Fruit fly (Drosophila melanogaster): ENCODE results near the gene alphaTub85E.

Gene alphaTub85E

DNA sequence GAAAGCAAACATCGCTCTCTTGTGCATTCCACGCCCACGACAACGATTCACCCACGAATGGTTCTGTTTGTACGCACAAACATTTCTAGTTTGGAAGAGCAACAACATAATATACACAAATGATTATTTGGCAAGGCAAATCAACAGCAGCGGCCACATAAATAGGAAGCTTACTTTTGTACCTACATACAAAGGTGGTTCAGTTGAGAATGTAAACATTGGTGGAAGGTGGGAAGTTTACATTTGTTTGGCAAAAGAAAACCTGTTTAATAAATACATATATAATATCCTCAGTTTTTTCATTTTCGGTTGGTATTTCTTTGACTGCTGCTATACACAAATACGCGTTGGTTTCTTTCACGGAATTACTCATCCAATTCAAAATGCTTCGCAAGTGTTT lies 30.5 kb downstream of the alphaTub85E start (continued):
- TF ChIP-seq CG17612 (GFP tag; IDR thresholded peaks at IDR 0.05) (no peak), disco-r (GFP tag; optimal IDR thresholded peaks at IDR 0.05) (peak; percentile 65), CG6654 (GFP tag; optimal IDR thresholded peaks at IDR 0.05) (peak; percentile 82), ems (GFP tag; optimal IDR thresholded peaks at IDR 0.05) (peak; percentile 85), CG3847 (GFP tag; IDR thresholded peaks at IDR 0.05) (no peak), br (optimal IDR thresholded peaks at IDR 0.05) (no peak), CG12659 (GFP tag; optimal IDR thresholded peaks at IDR 0.05) (peak; percentile 91), Spps (tag; optimal IDR thresholded peaks at IDR 0.05) (peak; percentile 61), mld (GFP tag; IDR thresholded peaks at IDR 0.05; ENCODE audit: partially characterized antibody) (no peak), CG4730 (GFP tag; IDR thresholded peaks at IDR 0.05) (no peak), kah (GFP tag; optimal IDR thresholded peaks at IDR 0.05) (peak; percentile 58), CG7839 (tag; optimal IDR thresholded peaks at IDR 0.05) (peak; percentile 93), exex (tag; optimal IDR thresholded peaks at IDR 0.05) (peak; percentile 65), Hr51 (GFP tag; optimal IDR thresholded peaks at IDR 0.05) (peak; percentile 71 to 93), CG1647 (GFP tag; optimal IDR thresholded peaks at IDR 0.05) (peak; percentile 78), nom (GFP tag; optimal IDR thresholded peaks at IDR 0.05) (no peak), CG1603 (tag; optimal IDR thresholded peaks at IDR 0.05) (peak; percentile 89), ERR (GFP tag; optimal IDR thresholded peaks at IDR 0.05) (peak; percentile 73), CG6272 (GFP tag; IDR thresholded peaks at IDR 0.05) (peak; percentile 82), Gsc (GFP tag; IDR thresholded peaks at IDR 0.05) (no peak), BEAF-32 (GFP tag; optimal IDR thresholded peaks at IDR 0.05) (no peak), E2f1 (GFP tag; IDR thresholded peaks at IDR 0.05) (no peak), Rfx (GFP tag; IDR thresholded peaks at IDR 0.05) (no peak), tna (GFP tag; IDR thresholded peaks at IDR 0.05; ENCODE audit: partially characterized antibody) (no peak), z (GFP tag; IDR thresholded peaks at IDR 0.05) (no peak), Lpt (GFP tag; optimal IDR thresholded peaks at IDR 0.05) (no peak), crc (GFP tag; optimal IDR thresholded peaks at IDR 0.05) (peak; percentile 65), cad (GFP tag; optimal IDR thresholded peaks at IDR 0.05) (no peak), Fer1 (GFP tag; optimal IDR thresholded peaks at IDR 0.05) (peak; percentile 91), gsb-n (tag; optimal IDR thresholded peaks at IDR 0.05) (peak; percentile 79), Hsf (GFP tag; optimal IDR thresholded peaks at IDR 0.05) (peak; percentile 89), CG17359 (tag; optimal IDR thresholded peaks at IDR 0.05) (peak; percentile 95), CG1792 (GFP tag; optimal IDR thresholded peaks at IDR 0.05) (peak; percentile 71), Abd-B (GFP tag; optimal IDR thresholded peaks at IDR 0.05) (peak; percentile 78), NK7.1 (GFP tag; optimal IDR thresholded peaks at IDR 0.05) (peak; percentile 82), CG6813 (GFP tag; optimal IDR thresholded peaks at IDR 0.05) (peak; percentile 90), CG12236 (GFP tag; optimal IDR thresholded peaks at IDR 0.05) (peak; percentile 74), caup (GFP tag; optimal IDR thresholded peaks at IDR 0.05; ENCODE audit: severe bottlenecking) (peak; percentile 87), schlank (tag; optimal IDR thresholded peaks at IDR 0.05) (peak; percentile 82), CG7372 (GFP tag; IDR thresholded peaks at IDR 0.05) (no peak), gro (GFP tag; optimal IDR thresholded peaks at IDR 0.05) (peak; percentile 89), CG14050 (GFP tag; IDR thresholded peaks at IDR 0.05) (no peak), luna (GFP tag; optimal IDR thresholded peaks at IDR 0.05) (peak; percentile 44), hkb (optimal IDR thresholded peaks at IDR 0.05) (no peak), hkb (GFP tag; IDR thresholded peaks at IDR 0.05) (no peak), Sry-β (GFP tag; optimal IDR thresholded peaks at IDR 0.05) (peak; percentile 29), CG14667 (GFP tag; IDR thresholded peaks at IDR 0.05) (no peak), HmgD (GFP tag; optimal IDR thresholded peaks at IDR 0.05) (peak; percentile 44), HLHmδ (GFP tag; optimal IDR thresholded peaks at IDR 0.05) (no peak), CG6854 (GFP tag; optimal IDR thresholded peaks at IDR 0.05) (peak; percentile 84), CG4328 (GFP tag; optimal IDR thresholded peaks at IDR 0.05) (peak; percentile 55), croc (GFP tag; conservative IDR thresholded peaks at IDR 0.05) (peak; percentile 76)

All from whole organism, embryonic.